Fruit fly (Drosophila melanogaster) Kc167 (cell line): ENCODE data around the gene Plp.

Source experiments
- Myc ChIP-seq: fragments of >200 bp; optimal IDR thresholded peaks from 2 replicates; lab custom pipeline; 2017; ENCODE audit warnings: missing external identifiers
- h ChIP-seq: fragments of >200 bp; optimal IDR thresholded peaks from 3 replicates; lab custom pipeline; 2018; ENCODE audit warnings: missing external identifiers
- psq ChIP-seq: fragments of >200 bp; optimal IDR thresholded peaks from 2 replicates; lab custom pipeline; 2017; ENCODE audit warnings: missing external identifiers
- ttk ChIP-seq: sonication (Bioruptor generic); optimal IDR thresholded peaks from 2 replicates; lab custom pipeline; 2017; ENCODE audit warnings: missing external identifiers

DNA sequence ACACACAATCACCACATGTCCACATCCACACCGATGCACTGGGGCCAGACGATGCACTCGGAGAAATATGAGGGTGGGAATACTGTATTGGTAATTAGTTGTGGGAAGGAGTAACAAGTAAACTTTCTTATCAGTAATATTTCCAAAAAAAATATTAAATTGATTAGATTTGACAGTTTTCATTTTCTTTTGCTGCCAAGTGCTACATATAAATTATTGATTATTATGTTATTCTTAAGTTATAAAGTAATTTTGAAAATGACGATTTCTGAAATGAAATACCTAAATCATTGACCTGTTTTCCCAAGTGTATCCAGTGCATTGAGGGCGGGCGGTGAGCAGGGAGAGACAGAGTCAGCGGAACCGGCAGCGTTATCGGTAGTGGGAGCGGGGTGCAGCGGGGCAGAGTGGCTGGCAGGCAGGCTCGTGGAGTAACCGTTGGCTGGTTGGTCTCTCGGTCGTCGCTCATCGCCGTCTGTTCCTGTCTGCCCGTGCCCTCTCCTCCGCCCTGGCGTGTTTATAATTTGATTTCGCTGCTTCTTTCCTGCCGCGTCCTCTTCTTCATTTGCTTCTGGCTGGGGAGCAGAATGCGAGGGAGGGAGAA, 13.4 kb upstream of the Plp start:
- TF ChIP-seq h (lab: Kevin White, UChicago), result no peak
- no peak for TF ChIP-seq ttk
- TF ChIP-seq psq, result no peak
- no peak for TF ChIP-seq Myc (lab: Kevin White, UChicago)
